Worm (Caenorhabditis elegans): Measurements from ENCODE around the gene R07E5.7.

ce11 chrIII:4439493-4439983 is 20.6 kb upstream of the R07E5.7 start, which contains the start of gene C28A5.2:
- TF ChIP-seq ztf-23 (GFP tag; IDR thresholded peaks at IDR 0.05) (no peak), klf-2 (GFP tag; conservative IDR thresholded peaks at IDR 0.05) (no peak), med-1 (GFP tag; optimal IDR thresholded peaks at IDR 0.05; ENCODE audit: insufficient read depth) (no peak), ztf-29 (GFP tag; IDR thresholded peaks at IDR 0.05) (no peak), flt-1 (GFP tag; IDR thresholded peaks at IDR 0.05) (no peak)
